ENCODE assay signal across 4 fruit fly cellular contexts in genomic region chr3L:8707821-8708220, dm6.
TF ChIP-seq lines count a peak whose summit lies in the region.

No protein-coding gene starts in this region.

- no peak for TF ChIP-seq CTCF in whole organism, embryonic (GFP tag; optimal IDR thresholded peaks at IDR 0.05; lab: Kevin White, UChicago)

TF ChIP-seq in whole organism, embryonic, 481 proteins besides CTCF, POLR2A, EP300 and RAD21:
- TF ChIP-seq dm (GFP tag; optimal IDR thresholded peaks at IDR 0.05; lab: Kevin White, UChicago) (no peak), CG18619 (GFP tag; optimal IDR thresholded peaks at IDR 0.05; lab: Kevin White, UChicago) (no peak), CG7556 (GFP tag; optimal IDR thresholded peaks at IDR 0.05; lab: Kevin White, UChicago) (no peak), Rfx (GFP tag; IDR thresholded peaks at IDR 0.05; lab: Robert Waterston, UW) (0 out of 2 replicates have a peak, but pooled peaks have one; percentile 15), Aef1 (GFP tag; IDR thresholded peaks at IDR 0.05; lab: Robert Waterston, UW) (0 out of 3 replicates have a peak, but pooled peaks have one; percentile 18), CG17361 (GFP tag; IDR thresholded peaks at IDR 0.05; lab: Robert Waterston, UW) (0 out of 3 replicates have a peak, but pooled peaks have one; percentile 34), Hmr (GFP tag; optimal IDR thresholded peaks at IDR 0.05; lab: Kevin White, UChicago) (no peak), CG6254 (GFP tag; optimal IDR thresholded peaks at IDR 0.05; lab: Kevin White, UChicago) (no peak), CG31388 (GFP tag; optimal IDR thresholded peaks at IDR 0.05; lab: Kevin White, UChicago) (no peak), CG11456 (GFP tag; IDR thresholded peaks at IDR 0.05; lab: Robert Waterston, UW) (0 out of 3 replicates have a peak, but pooled peaks have one; percentile 37), slou (GFP tag; optimal IDR thresholded peaks at IDR 0.05; lab: Kevin White, UChicago) (no peak), lab (GFP tag; optimal IDR thresholded peaks at IDR 0.05; lab: Kevin White, UChicago) (no peak), Gug (GFP tag; IDR thresholded peaks at IDR 0.05; lab: Robert Waterston, UW) (0 out of 4 replicates have a peak, but pooled peaks have one; percentile 13), tup (GFP tag; optimal IDR thresholded peaks at IDR 0.05; lab: Kevin White, UChicago) (no peak), gem (tag; optimal IDR thresholded peaks at IDR 0.05; lab: Kevin White, UChicago) (peak; percentile 6)

TF ChIP-seq in whole organism, prepupa, 60 proteins besides CTCF, POLR2A, EP300 and RAD21 (continues in another document):
- TF ChIP-seq Eip78C (GFP tag; lab: Kevin White, UChicago) (peak; percentile 79), CG11902 (GFP tag; optimal IDR thresholded peaks at IDR 0.05; lab: Kevin White, UChicago) (no peak), CG1621 (tag; optimal IDR thresholded peaks at IDR 0.05; lab: Kevin White, UChicago) (no peak), ss (GFP tag; optimal IDR thresholded peaks at IDR 0.05; lab: Kevin White, UChicago) (peak in 1 of 2 experiments; percentile 22), vri (GFP tag; optimal IDR thresholded peaks at IDR 0.05; lab: Kevin White, UChicago) (no peak), CG3032 (tag; optimal IDR thresholded peaks at IDR 0.05; lab: Kevin White, UChicago) (peak; percentile 30), Hr38 (GFP tag; optimal IDR thresholded peaks at IDR 0.05; lab: Kevin White, UChicago) (no peak), CG34406 (GFP tag; optimal IDR thresholded peaks at IDR 0.05; lab: Kevin White, UChicago) (peak; percentile 28), CG3919 (GFP tag; optimal IDR thresholded peaks at IDR 0.05; lab: Kevin White, UChicago) (peak; percentile 37), CG32006 (GFP tag; optimal IDR thresholded peaks at IDR 0.05; lab: Kevin White, UChicago) (peak; percentile 50), svp (GFP tag; lab: Kevin White, UChicago) (peak; percentile 71), CG10631 (GFP tag; optimal IDR thresholded peaks at IDR 0.05; lab: Kevin White, UChicago) (peak; percentile 6), CG11294 (GFP tag; IDR thresholded peaks at IDR 0.05; lab: Robert Waterston, UW) (no peak), eg (GFP tag; IDR thresholded peaks at IDR 0.05; lab: Robert Waterston, UW) (0 out of 3 replicates have a peak, but pooled peaks have one; percentile 15), esn (GFP tag; optimal IDR thresholded peaks at IDR 0.05; lab: Kevin White, UChicago) (peak; percentile 37), CG11762 (GFP tag; optimal IDR thresholded peaks at IDR 0.05; lab: Kevin White, UChicago; ENCODE audit: insufficient read depth) (peak; percentile 30), CG9139 (GFP tag; optimal IDR thresholded peaks at IDR 0.05; lab: Kevin White, UChicago) (no peak), lz (GFP tag; optimal IDR thresholded peaks at IDR 0.05; lab: Kevin White, UChicago) (no peak), Sox15 (GFP tag; optimal IDR thresholded peaks at IDR 0.05; lab: Kevin White, UChicago) (no peak), Smox (GFP tag; optimal IDR thresholded peaks at IDR 0.05; lab: Kevin White, UChicago) (peak; percentile 18), Met (GFP tag; optimal IDR thresholded peaks at IDR 0.05; lab: Kevin White, UChicago) (peak; percentile 3), topi (GFP tag; optimal IDR thresholded peaks at IDR 0.05; lab: Kevin White, UChicago) (no peak), Blimp-1 (GFP tag; optimal IDR thresholded peaks at IDR 0.05; lab: Kevin White, UChicago) (no peak), cyc (GFP tag; optimal IDR thresholded peaks at IDR 0.05; lab: Kevin White, UChicago) (peak; percentile 11), Lpt (GFP tag; optimal IDR thresholded peaks at IDR 0.05; lab: Kevin White, UChicago) (no peak), OdsH (GFP tag; optimal IDR thresholded peaks at IDR 0.05; lab: Kevin White, UChicago) (peak; percentile 31)

TF ChIP-seq in whole organism, pupa, 21 proteins besides CTCF, POLR2A, EP300 and RAD21:
- TF ChIP-seq Snoo (tag; optimal IDR thresholded peaks at IDR 0.05; lab: Kevin White, UChicago) (peak; percentile 15), CG34367 (tag; optimal IDR thresholded peaks at IDR 0.05; lab: Kevin White, UChicago) (no peak), Pif1A (GFP tag; optimal IDR thresholded peaks at IDR 0.05; lab: Kevin White, UChicago) (no peak), CG15710 (tag; optimal IDR thresholded peaks at IDR 0.05; lab: Kevin White, UChicago) (peak; percentile 29), CG13204 (GFP tag; optimal IDR thresholded peaks at IDR 0.05; lab: Kevin White, UChicago) (no peak), CG12605 (GFP tag; IDR thresholded peaks at IDR 0.05; lab: Robert Waterston, UW) (no peak), EcR (GFP tag; optimal IDR thresholded peaks at IDR 0.05; lab: Kevin White, UChicago) (no peak), CG17806 (tag; optimal IDR thresholded peaks at IDR 0.05; lab: Kevin White, UChicago) (peak; percentile 20), CG8159 (tag; optimal IDR thresholded peaks at IDR 0.05; lab: Kevin White, UChicago) (peak; percentile 18), rn (GFP tag; IDR thresholded peaks at IDR 0.05; lab: Robert Waterston, UW) (no peak), CG32121 (GFP tag; IDR thresholded peaks at IDR 0.05; lab: Robert Waterston, UW) (no peak), CG9948 (tag; optimal IDR thresholded peaks at IDR 0.05; lab: Kevin White, UChicago) (peak; percentile 16), Pif1B (GFP tag; optimal IDR thresholded peaks at IDR 0.05; lab: Kevin White, UChicago) (peak; percentile 4), gl (tag; optimal IDR thresholded peaks at IDR 0.05; lab: Kevin White, UChicago) (no peak), CG14655 (GFP tag; optimal IDR thresholded peaks at IDR 0.05; lab: Kevin White, UChicago) (peak; percentile 13), CG4496 (GFP tag; IDR thresholded peaks at IDR 0.05; lab: Robert Waterston, UW) (no peak), D1 (tag; optimal IDR thresholded peaks at IDR 0.05; lab: Kevin White, UChicago) (no peak), CG8301 (tag; optimal IDR thresholded peaks at IDR 0.05; lab: Kevin White, UChicago) (no peak), Ets98B (GFP tag; IDR thresholded peaks at IDR 0.05; lab: Robert Waterston, UW) (no peak), fd96Ca (GFP tag; IDR thresholded peaks at IDR 0.05; lab: Robert Waterston, UW) (0 out of 3 replicates have a peak, but pooled peaks have one; percentile 36), CG10348 (GFP tag; IDR thresholded peaks at IDR 0.05; lab: Robert Waterston, UW) (no peak)

TF ChIP-seq in whole organism, wandering third instar larva, 38 proteins besides CTCF, POLR2A, EP300 and RAD21 (continues in another document):
- TF ChIP-seq Abd-B (GFP tag; optimal IDR thresholded peaks at IDR 0.05; lab: Kevin White, UChicago) = no peak
- no peak for TF ChIP-seq Mio (GFP tag; optimal IDR thresholded peaks at IDR 0.05; lab: Kevin White, UChicago)
- TF ChIP-seq Rel (GFP tag; optimal IDR thresholded peaks at IDR 0.05; lab: Kevin White, UChicago) = no peak
- no peak for TF ChIP-seq Rel (tag; optimal IDR thresholded peaks at IDR 0.05; lab: Kevin White, UChicago)
- no peak for TF ChIP-seq brk (GFP tag; optimal IDR thresholded peaks at IDR 0.05; lab: Kevin White, UChicago)
- TF ChIP-seq Myc (optimal IDR thresholded peaks at IDR 0.05; lab: Kevin White, UChicago) = no peak
- peak in 1 of 2 experiments; percentile 19 for TF ChIP-seq foxo (GFP tag; optimal IDR thresholded peaks at IDR 0.05; lab: Kevin White, UChicago)
- TF ChIP-seq h (GFP tag; optimal IDR thresholded peaks at IDR 0.05; lab: Kevin White, UChicago) = no peak
- TF ChIP-seq usp (GFP tag; optimal IDR thresholded peaks at IDR 0.05; lab: Kevin White, UChicago) = no peak
- TF ChIP-seq HLH106 (tag; optimal IDR thresholded peaks at IDR 0.05; lab: Kevin White, UChicago) = peak; percentile 26
- no peak for TF ChIP-seq tai (GFP tag; optimal IDR thresholded peaks at IDR 0.05; lab: Kevin White, UChicago)
- no peak for TF ChIP-seq lola (GFP tag; optimal IDR thresholded peaks at IDR 0.05; lab: Kevin White, UChicago)
- TF ChIP-seq CrebA (GFP tag; optimal IDR thresholded peaks at IDR 0.05; lab: Kevin White, UChicago; ENCODE audit: borderline replicate concordance) = no peak
- TF ChIP-seq sv (GFP tag; optimal IDR thresholded peaks at IDR 0.05; lab: Kevin White, UChicago) = no peak
- no peak for TF ChIP-seq dl (GFP tag; optimal IDR thresholded peaks at IDR 0.05; lab: Kevin White, UChicago; ENCODE audit: insufficient read depth in 1 of 2, partially characterized antibody in 2 of 2)
- TF ChIP-seq sage (GFP tag; optimal IDR thresholded peaks at IDR 0.05; lab: Kevin White, UChicago) = no peak
- no peak for TF ChIP-seq jim (GFP tag; optimal IDR thresholded peaks at IDR 0.05; lab: Kevin White, UChicago)
- TF ChIP-seq rgr (GFP tag; optimal IDR thresholded peaks at IDR 0.05; lab: Kevin White, UChicago) = peak; percentile 11
- no peak for TF ChIP-seq OdsH (GFP tag; optimal IDR thresholded peaks at IDR 0.05; lab: Kevin White, UChicago)
- TF ChIP-seq CG9705 (GFP tag; optimal IDR thresholded peaks at IDR 0.05; lab: Kevin White, UChicago) = no peak
- no peak for TF ChIP-seq dmrt93B (GFP tag; optimal IDR thresholded peaks at IDR 0.05; lab: Kevin White, UChicago)
- peak; percentile 15 for TF ChIP-seq psq (GFP tag; optimal IDR thresholded peaks at IDR 0.05; lab: Kevin White, UChicago)
- TF ChIP-seq dsf (GFP tag; optimal IDR thresholded peaks at IDR 0.05; lab: Kevin White, UChicago; ENCODE audit: borderline replicate concordance) = no peak
- no peak for TF ChIP-seq Jra (GFP tag; optimal IDR thresholded peaks at IDR 0.05; lab: Kevin White, UChicago)
- no peak for TF ChIP-seq Vsx2 (GFP tag; optimal IDR thresholded peaks at IDR 0.05; lab: Kevin White, UChicago; ENCODE audit: partially characterized antibody)
- no peak for TF ChIP-seq Hr78 (GFP tag; optimal IDR thresholded peaks at IDR 0.05; lab: Kevin White, UChicago)
- no peak for TF ChIP-seq CG32264 (GFP tag; optimal IDR thresholded peaks at IDR 0.05; lab: Kevin White, UChicago)
- peak; percentile 34 for TF ChIP-seq Sp1 (GFP tag; optimal IDR thresholded peaks at IDR 0.05; lab: Kevin White, UChicago)
- TF ChIP-seq GATAd (GFP tag; optimal IDR thresholded peaks at IDR 0.05; lab: Kevin White, UChicago) = no peak
- TF ChIP-seq Dfd (GFP tag; optimal IDR thresholded peaks at IDR 0.05; lab: Kevin White, UChicago) = no peak
- no peak for TF ChIP-seq br (GFP tag; optimal IDR thresholded peaks at IDR 0.05; lab: Kevin White, UChicago)
- no peak for TF ChIP-seq N (GFP tag; optimal IDR thresholded peaks at IDR 0.05; lab: Kevin White, UChicago)
- no peak for TF ChIP-seq Dif (GFP tag; optimal IDR thresholded peaks at IDR 0.05; lab: Kevin White, UChicago; ENCODE audit: partially characterized antibody)
- TF ChIP-seq pan (optimal IDR thresholded peaks at IDR 0.05; lab: Kevin White, UChicago) = no peak
- TF ChIP-seq Hr83 (GFP tag; optimal IDR thresholded peaks at IDR 0.05; lab: Kevin White, UChicago; ENCODE audit: poor library complexity, severe bottlenecking) = no peak
- no peak for TF ChIP-seq Hnf4 (GFP tag; optimal IDR thresholded peaks at IDR 0.05; lab: Kevin White, UChicago)
- TF ChIP-seq ey (GFP tag; optimal IDR thresholded peaks at IDR 0.05; lab: Kevin White, UChicago) = no peak
- no peak for TF ChIP-seq fru (GFP tag; optimal IDR thresholded peaks at IDR 0.05; lab: Kevin White, UChicago)

Comparison
In these comparisons a context has a peak if more than half of its experiments do, and no peak if none do; other contexts are left out.
1. Of the 7 proteins assayed by ChIP-seq in both whole organism, embryonic and whole organism, prepupa: peak only in whole organism, embryonic: Gug; only in whole organism, prepupa: none; in both: none; in neither: 6.